Worm (Caenorhabditis elegans) whole organism, L3 larva: ENCODE measurements around the gene fbxc-17.

Source experiments
- ceh-28 ChIP-seq: fragments of 150-350 bp; optimal IDR thresholded peaks from 2 replicates; lab custom pipeline; 2014; ENCODE audit warnings: missing biosample characterization, missing genetic modification reagents, missing genetic modification characterization
- jun-1 ChIP-seq: fragments of 150-350 bp; optimal IDR thresholded peaks from 2 replicates; lab custom pipeline; 2014; ENCODE audit warnings: missing biosample characterization, missing genetic modification reagents, missing genetic modification characterization

ce11 chrII:1028602-1029001 lies 49.6 kb upstream of the fbxc-17 start, which contains the start of gene math-34:
- TF ChIP-seq ceh-28 (no peak), jun-1 (tag; lab: Kevin White, UChicago) (no peak)
